Worm (Caenorhabditis elegans) whole organism, young adult: ENCODE data around the gene F26F2.4.
"Not testable (repeated sequence)": the region's sequence is repeated elsewhere in the genome, so short reads cannot be mapped to it uniquely, and the experiment has no call there.

Experiments used
- F10E7.11 ChIP-seq: sonication (generic microtip); optimal IDR thresholded peaks from 2 replicates; lab custom pipeline; 2017; ENCODE audit warnings: mild to moderate bottlenecking, missing genetic modification characterization, moderate library complexity, missing compliant biosample characterization
- F39B2.1 ChIP-seq: fragments of 200-800 bp; sonication (Bioruptor generic); IDR thresholded peaks from 2 replicates; pipeline ENCODE4 v1.3.6; 2022; ENCODE audit warnings: missing genetic modification reagents, missing genetic modification characterization, missing compliant biosample characterization
- F52B5.7 ChIP-seq: sonication (generic microtip); optimal IDR thresholded peaks from 2 replicates; lab custom pipeline; 2016; ENCODE audit warnings: mild to moderate bottlenecking, missing genetic modification characterization, missing compliant biosample characterization
- F57C9.4 ChIP-seq: sonication (generic microtip); optimal IDR thresholded peaks from 2 replicates; lab custom pipeline; 2017; ENCODE audit warnings: mild to moderate bottlenecking, missing genetic modification characterization, missing compliant biosample characterization
- Y53F4B.3 ChIP-seq: fragments of 200-800 bp; sonication (Bioruptor generic); IDR thresholded peaks from 2 replicates; pipeline ENCODE4 v1.3.6; 2022; ENCODE audit warnings: missing genetic modification reagents, missing genetic modification characterization, missing compliant biosample characterization
- Y56A3A.18 ChIP-seq: fragments of 200-800 bp; sonication (Bioruptor generic); IDR thresholded peaks from 2 replicates; pipeline ENCODE4 v1.3.6; 2022; ENCODE audit warnings: missing genetic modification reagents, missing genetic modification characterization, missing compliant biosample characterization
- Y79H2A.3 ChIP-seq: fragments of 200-800 bp; sonication (Bioruptor generic); conservative IDR thresholded peaks from 2 replicates; pipeline ENCODE4 v1.3.6; 2022; ENCODE audit warnings: missing genetic modification reagents, missing genetic modification characterization, missing compliant biosample characterization
- ama-1 ChIP-seq, 3 experiments: fragments of 150-350 bp in 1 of 3; sonication (generic microtip) in 2 of 3; optimal IDR thresholded peaks; 2 replicates each; lab custom pipeline; 2014 to 2018; ENCODE audit warnings: missing biosample characterization in 2 of 3, missing genetic modification characterization in 2 of 3, missing genetic modification reagents in 2 of 3
- aptf-2 ChIP-seq: fragments of 200-800 bp; sonication (Bioruptor generic); conservative IDR thresholded peaks from 2 replicates; pipeline ENCODE4 v1.3.6; 2022; ENCODE audit warnings: missing genetic modification reagents, missing genetic modification characterization, missing compliant biosample characterization
- attf-6 ChIP-seq: fragments of 200-800 bp; sonication (Bioruptor generic); IDR thresholded peaks from 2 replicates; pipeline ENCODE4 v1.3.6; 2022; ENCODE audit warnings: missing genetic modification reagents, missing genetic modification characterization, missing compliant biosample characterization
- cebp-1 ChIP-seq, 2 experiments: fragments of 200-800 bp in 1 of 2; sonication (Bioruptor generic) in 1 of 2; sonication (generic microtip) in 1 of 2; IDR thresholded peaks in 1 of 2; optimal IDR thresholded peaks in 1 of 2; 2 replicates each; pipeline versions ENCODE4 v1.3.6 to Lab custom; 2017 to 2022; ENCODE audit warnings: missing compliant biosample characterization in 2 of 2, missing genetic modification characterization in 2 of 2, mild to moderate bottlenecking in 1 of 2, missing genetic modification reagents in 1 of 2, moderate library complexity in 1 of 2
- cebp-2 ChIP-seq: fragments of 200-800 bp; sonication (Bioruptor generic); IDR thresholded peaks from 2 replicates; pipeline ENCODE4 v1.3.6; 2022; ENCODE audit warnings: missing genetic modification characterization, missing compliant biosample characterization
- ceh-79 ChIP-seq: sonication (generic microtip); optimal IDR thresholded peaks from 2 replicates; lab custom pipeline; 2017; ENCODE audit warnings: mild to moderate bottlenecking, missing genetic modification characterization, missing compliant biosample characterization
- efl-1 ChIP-seq: fragments of 150-350 bp; optimal IDR thresholded peaks from 2 replicates; lab custom pipeline; 2014; ENCODE audit warnings: missing biosample characterization, missing genetic modification reagents, missing genetic modification characterization
- egl-18 ChIP-seq: fragments of 200-800 bp; sonication (Bioruptor generic); IDR thresholded peaks from 2 replicates; pipeline ENCODE4 v1.3.6; 2022; ENCODE audit warnings: missing genetic modification reagents, missing genetic modification characterization, missing compliant biosample characterization
- ets-4 ChIP-seq: fragments of 200-800 bp; sonication (Bioruptor generic); optimal IDR thresholded peaks from 2 replicates; lab custom pipeline; 2018; ENCODE audit warnings: mild to moderate bottlenecking, missing genetic modification characterization, missing compliant biosample characterization
- hmg-1.2 ChIP-seq: fragments of 200-800 bp; sonication (Bioruptor generic); IDR thresholded peaks from 2 replicates; pipeline ENCODE4 v1.3.6; 2022; ENCODE audit warnings: missing genetic modification reagents, missing genetic modification characterization, missing compliant biosample characterization
- hmg-20 ChIP-seq: fragments of 200-800 bp; sonication (Bioruptor generic); IDR thresholded peaks from 2 replicates; pipeline ENCODE4 v1.3.6; 2022; ENCODE audit warnings: missing genetic modification reagents, missing genetic modification characterization, missing compliant biosample characterization
- lag-1 ChIP-seq: fragments of 200-800 bp; sonication (Bioruptor generic); IDR thresholded peaks from 2 replicates; pipeline ENCODE4 v1.3.6; 2022; ENCODE audit warnings: missing genetic modification reagents, missing genetic modification characterization, missing compliant biosample characterization
- lin-26 ChIP-seq: fragments of 200-800 bp; sonication (Bioruptor generic); IDR thresholded peaks from 2 replicates; pipeline ENCODE4 v1.3.6; 2022; ENCODE audit warnings: missing genetic modification reagents, missing genetic modification characterization, missing compliant biosample characterization
- lin-54 ChIP-seq: fragments of 200-800 bp; sonication (Bioruptor generic); optimal IDR thresholded peaks from 2 replicates; lab custom pipeline; 2018; ENCODE audit warnings: mild to moderate bottlenecking, missing genetic modification characterization, missing compliant biosample characterization
- lsy-27 ChIP-seq: sonication (generic microtip); optimal IDR thresholded peaks from 2 replicates; lab custom pipeline; 2017; ENCODE audit warnings: missing genetic modification characterization, mild to moderate bottlenecking, missing compliant biosample characterization, antibody characterized with exemption, missing genotype, borderline replicate concordance; ENCODE audit not compliant: insufficient read depth
- madf-10 ChIP-seq: sonication (generic microtip); optimal IDR thresholded peaks from 2 replicates; lab custom pipeline; 2016; ENCODE audit warnings: mild to moderate bottlenecking, missing genetic modification characterization, missing compliant biosample characterization
- madf-3 ChIP-seq: fragments of 200-800 bp; sonication (Bioruptor generic); IDR thresholded peaks from 2 replicates; pipeline ENCODE4 v1.3.6; 2022; ENCODE audit warnings: missing genetic modification reagents, missing genetic modification characterization, missing compliant biosample characterization
- mes-4 ChIP-seq: sonication (generic microtip); optimal IDR thresholded peaks from 2 replicates; lab custom pipeline; 2016; ENCODE audit warnings: missing genotype, missing genetic modification characterization, missing compliant biosample characterization
- nfya-1 ChIP-seq: sonication (generic microtip); optimal IDR thresholded peaks from 2 replicates; lab custom pipeline; 2017; ENCODE audit warnings: antibody characterized with exemption, missing compliant biosample characterization, missing genetic modification characterization, borderline replicate concordance; ENCODE audit not compliant: insufficient read depth
- nhr-120 ChIP-seq: fragments of 200-800 bp; sonication (Bioruptor generic); IDR thresholded peaks from 2 replicates; pipeline ENCODE4 v1.3.6; 2022; ENCODE audit warnings: missing genetic modification characterization, missing compliant biosample characterization
- rpc-1 ChIP-seq, 2 experiments: fragments of 150-350 bp in 1 of 2; sonication (generic microtip) in 1 of 2; optimal IDR thresholded peaks; 2 replicates each; lab custom pipeline; 2014 to 2018; ENCODE audit warnings: missing biosample characterization in 1 of 2, missing genetic modification characterization in 1 of 2, missing genetic modification reagents in 1 of 2, missing genotype in 1 of 2
- sea-2 ChIP-seq: fragments of 200-800 bp; sonication (Bioruptor generic); IDR thresholded peaks from 2 replicates; pipeline ENCODE4 v1.3.6; 2022; ENCODE audit warnings: missing genetic modification characterization, missing compliant biosample characterization
- snpc-1.1 ChIP-seq: sonication (generic microtip); optimal IDR thresholded peaks from 2 replicates; lab custom pipeline; 2017; ENCODE audit warnings: missing genetic modification characterization, mild to moderate bottlenecking, missing compliant biosample characterization, antibody characterized with exemption, moderate library complexity, missing genotype, missing genetic modification reagents; ENCODE audit not compliant: insufficient read depth
- snpc-3.4 ChIP-seq: sonication (generic microtip); optimal IDR thresholded peaks from 2 replicates; lab custom pipeline; 2017; ENCODE audit warnings: missing genetic modification characterization, mild to moderate bottlenecking, missing compliant biosample characterization, antibody characterized with exemption, moderate library complexity, missing genotype, missing genetic modification reagents
- somi-1 ChIP-seq: fragments of 200-800 bp; sonication (Bioruptor generic); optimal IDR thresholded peaks from 2 replicates; lab custom pipeline; 2018; ENCODE audit warnings: mild to moderate bottlenecking, missing genetic modification characterization, missing compliant biosample characterization
- zfh-2 ChIP-seq: fragments of 200-800 bp; sonication (Bioruptor generic); conservative IDR thresholded peaks from 2 replicates; pipeline ENCODE4 v1.3.6; 2022; ENCODE audit warnings: missing genetic modification reagents, missing genetic modification characterization, missing compliant biosample characterization
- ztf-18 ChIP-seq: sonication (generic microtip); optimal IDR thresholded peaks from 2 replicates; lab custom pipeline; 2016; ENCODE audit warnings: missing genotype, mild to moderate bottlenecking, missing genetic modification characterization, missing compliant biosample characterization
- ztf-22 ChIP-seq: fragments of 200-800 bp; sonication (Bioruptor generic); optimal IDR thresholded peaks from 2 replicates; lab custom pipeline; 2018; ENCODE audit warnings: mild to moderate bottlenecking, missing genetic modification characterization, moderate library complexity, missing compliant biosample characterization

The F26F2.4 gene

DNA sequence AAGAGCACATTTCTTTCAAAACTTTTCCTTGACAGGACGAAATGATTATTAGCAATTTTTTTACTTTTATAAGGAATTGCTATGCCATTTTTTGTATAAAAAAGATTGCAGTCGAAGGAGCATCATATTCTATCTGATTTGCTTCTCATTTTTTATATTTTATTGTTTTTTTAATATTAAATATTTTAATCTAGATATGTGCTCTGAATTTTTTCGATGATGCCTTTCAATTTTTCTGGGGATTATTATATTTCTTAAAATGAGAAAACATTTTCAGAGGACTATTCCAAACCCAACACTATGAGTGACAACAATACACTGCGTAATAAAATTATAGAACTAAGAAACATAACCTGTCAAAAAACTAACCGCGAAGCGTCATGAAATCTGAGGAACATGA, at the start of gene F26F2.4:
TSS of gene F26F2.4 (plus strand) at position 301 of the 400 bp plus-strand sequence.
- TF ChIP-seq lsy-27 (tag; lab: Kevin White, UChicago); F10E7.11 (tag; lab: Kevin White, UChicago); mes-4: not testable (repeated sequence)

DNA sequence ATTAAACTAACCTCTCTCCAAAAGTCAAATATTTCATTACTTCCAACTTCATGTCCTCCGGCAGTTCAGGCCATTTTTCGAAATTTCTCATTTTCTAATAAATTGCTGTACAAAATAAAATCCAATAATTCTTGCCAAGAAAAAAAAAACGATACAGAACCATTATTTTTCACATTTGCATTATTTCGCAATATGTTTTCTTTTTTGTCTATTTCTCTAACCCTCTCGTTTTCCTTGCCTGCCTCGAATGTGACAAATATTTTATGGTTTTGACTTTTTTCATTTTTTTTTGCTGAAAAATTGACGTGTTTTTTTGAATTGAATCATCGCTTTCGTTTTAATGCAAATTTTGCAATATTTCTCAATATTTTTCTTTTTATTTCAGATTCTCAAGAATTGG, 46.9 kb upstream of the F26F2.4 start, which contains the start of the genes Y38H6C.9 and fbxa-150:
TSS of gene Y38H6C.9 (minus strand) at position 52 of the 400 bp plus-strand sequence.
TSS of gene fbxa-150 (plus strand) at position 380 of the 400 bp plus-strand sequence.
- TF ChIP-seq hmg-1.2 (peak; percentile 77; the same call in 1 of the 2 replicates), ets-4 (GFP tag; lab: Kevin White, UChicago) (no peak), cebp-1 (GFP tag; IDR thresholded peaks at IDR 0.05; lab: Robert Waterston, UW) (peak; percentile 92), cebp-1 (tag; optimal IDR thresholded peaks at IDR 0.05; lab: Kevin White, UChicago) (peak; percentile 99)
- TF ChIP-seq, all 124 proteins: peak for 2

- TF ChIP-seq cebp-1 (GFP tag; IDR thresholded peaks at IDR 0.05; lab: Robert Waterston, UW) (peak; percentile 36; the same call in 1 of the 2 replicates), cebp-1 (tag; optimal IDR thresholded peaks at IDR 0.05; lab: Kevin White, UChicago) (peak; percentile 70), Y79H2A.3 (no peak)
Measured at ce11 chrV:20525816-20526459, 43.2 kb upstream of the F26F2.4 start, which contains the start of the genes srh-166 and Y38H6C.24. TSS of gene srh-166 (minus strand) at chrV:20525866. TSS of gene Y38H6C.24 (plus strand) at chrV:20526435.

ce11 chrV:20527493-20527892, 41.6 kb upstream of the F26F2.4 start, which contains the start of gene Y38H6C.13:
TSS of gene Y38H6C.13 (plus strand) at chrV:20527793.
- TF ChIP-seq F57C9.4 (tag; lab: Kevin White, UChicago) (no peak), ceh-79 (tag; lab: Kevin White, UChicago) (no peak), somi-1 (GFP tag; lab: Kevin White, UChicago) (no peak), lag-1 (GFP tag; lab: Robert Waterston, UW) (no peak), efl-1 (GFP tag; lab: Kevin White, UChicago) (no peak), rpc-1 (optimal IDR thresholded peaks at IDR 0.05; lab: Kevin White, UChicago) (no peak), rpc-1 (tag; optimal IDR thresholded peaks at IDR 0.05; lab: Kevin White, UChicago) (no peak), ztf-22 (no peak), F52B5.7 (tag; lab: Kevin White, UChicago) (no peak), madf-3 (GFP tag; lab: Robert Waterston, UW) (no peak), attf-6 (GFP tag; lab: Robert Waterston, UW) (no peak), ama-1 (optimal IDR thresholded peaks at IDR 0.05; lab: Kevin White, UChicago) (no peak), ama-1 (GFP tag; optimal IDR thresholded peaks at IDR 0.05; lab: Kevin White, UChicago) (no peak), nhr-120 (no peak), F39B2.1 (GFP tag; lab: Robert Waterston, UW) (no peak), egl-18 (GFP tag; lab: Robert Waterston, UW) (no peak), ztf-18 (tag; lab: Kevin White, UChicago) (no peak), sea-2 (no peak), lin-26 (GFP tag; lab: Robert Waterston, UW) (no peak), Y53F4B.3 (no peak), lin-54 (no peak), nfya-1 (no peak)

- TF ChIP-seq madf-10 (no peak), cebp-2 (GFP tag; lab: Robert Waterston, UW) (no peak), hmg-20 (GFP tag; lab: Robert Waterston, UW) (no peak), snpc-1.1 (tag; lab: Kevin White, UChicago) (no peak), zfh-2 (no peak), Y56A3A.18 (no peak), snpc-3.4 (tag; lab: Kevin White, UChicago) (no peak), aptf-2 (GFP tag; lab: Robert Waterston, UW) (no peak)
Measured at ce11 chrV:20534072-20534471, 35.0 kb upstream of the F26F2.4 start, which contains the start of gene famh-161. TSS of gene famh-161 (minus strand) at chrV:20534172.
